Fruit fly (Drosophila melanogaster): ENCODE measurements around the gene CG11178.

dm6 chrX:13579322-13579721 is 26.2 kb upstream of the CG11178 start:
- TF ChIP-seq CG8478 (optimal IDR thresholded peaks at IDR 0.05) (no peak), CTCF (optimal IDR thresholded peaks at IDR 0.05) (no peak)

All from S2 (cell line).